ENCODE assay signal across 5 worm cellular contexts in the genomic region with DNA sequence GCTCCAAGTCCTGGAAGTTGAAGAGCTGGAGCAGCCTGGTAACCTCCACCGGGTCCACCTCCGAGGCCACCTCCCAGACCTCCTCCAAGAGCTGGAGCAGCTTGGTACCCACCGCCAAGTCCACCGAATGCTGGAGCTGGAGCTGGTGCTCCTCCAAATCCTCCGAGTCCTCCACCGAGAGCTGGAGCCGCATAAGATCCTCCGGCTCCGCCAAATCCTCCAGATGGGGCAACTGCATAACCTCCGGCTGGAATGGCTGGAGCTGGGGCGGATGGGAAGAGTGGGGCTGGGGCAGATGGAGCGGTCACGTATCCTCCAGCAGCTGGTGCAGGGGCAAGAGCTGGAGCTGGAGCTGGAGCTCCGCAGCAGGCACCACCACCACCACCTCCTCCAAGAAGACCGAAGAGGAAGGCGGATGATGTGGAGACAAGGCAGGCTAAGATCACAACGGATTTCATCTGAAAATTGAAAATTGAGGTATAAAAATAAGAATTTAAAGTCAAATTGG.
A peak's percentile ranks its signal among the peaks of the same experiment; 100 is the strongest.
TF ChIP-seq lines count a peak whose summit lies in the region.

A gene (minus strand): TSS at position 458 of the 508 bp plus-strand sequence.

TF ChIP-seq in whole organism, L1 larva, 84 proteins besides CTCF, POLR2A, EP300 and RAD21:
- TF ChIP-seq vab-15 (tag; optimal IDR thresholded peaks at IDR 0.05; lab: Kevin White, UChicago) (no peak), ceh-8 (GFP tag; optimal IDR thresholded peaks at IDR 0.05; lab: Kevin White, UChicago) (peak; percentile 25), ztf-4 (tag; optimal IDR thresholded peaks at IDR 0.05; lab: Kevin White, UChicago) (no peak), unc-86 (tag; optimal IDR thresholded peaks at IDR 0.05; lab: Kevin White, UChicago) (no peak), hpl-2 (GFP tag; optimal IDR thresholded peaks at IDR 0.05; lab: Kevin White, UChicago) (no peak), nhr-76 (tag; optimal IDR thresholded peaks at IDR 0.05; lab: Kevin White, UChicago) (no peak)

TF ChIP-seq in whole organism, L2 larva, 48 proteins besides CTCF, POLR2A, EP300 and RAD21:
- no peak for TF ChIP-seq zag-1 (tag; optimal IDR thresholded peaks at IDR 0.05; lab: Kevin White, UChicago)
- no peak for TF ChIP-seq sma-3 (GFP tag; optimal IDR thresholded peaks at IDR 0.05; lab: Kevin White, UChicago)
- peak; percentile 2 for TF ChIP-seq Y55F3AM.14 (GFP tag; optimal IDR thresholded peaks at IDR 0.05; lab: Kevin White, UChicago)
- TF ChIP-seq nhr-129 (tag; optimal IDR thresholded peaks at IDR 0.05; lab: Kevin White, UChicago), result no peak
- no peak for TF ChIP-seq alr-1 (tag; optimal IDR thresholded peaks at IDR 0.05; lab: Kevin White, UChicago)
- no peak for TF ChIP-seq aly-2 (tag; optimal IDR thresholded peaks at IDR 0.05; lab: Kevin White, UChicago)

TF ChIP-seq in whole organism, L4 larva, 104 proteins besides CTCF, POLR2A, EP300 and RAD21:
- TF ChIP-seq set-16 (GFP tag; IDR thresholded peaks at IDR 0.05; lab: Robert Waterston, UW) (peak; percentile 97), madf-5 (GFP tag; IDR thresholded peaks at IDR 0.05; lab: Robert Waterston, UW) (0 out of 4 replicates have a peak, but pooled peaks of 1 of the 2 experiments have one; percentile 40), mdl-1 (tag; optimal IDR thresholded peaks at IDR 0.05; lab: Kevin White, UChicago) (no peak), spr-1 (tag; optimal IDR thresholded peaks at IDR 0.05; lab: Kevin White, UChicago) (peak; percentile 9), aha-1 (tag; lab: Kevin White, UChicago) (peak; percentile 56)

TF ChIP-seq in whole organism, late embryonic, 69 proteins besides CTCF, POLR2A, EP300 and RAD21:
- TF ChIP-seq T23F11.4 (GFP tag; optimal IDR thresholded peaks at IDR 0.05; lab: Kevin White, UChicago) (peak; percentile 4), sox-4 (tag; optimal IDR thresholded peaks at IDR 0.05; lab: Kevin White, UChicago) (no peak), pat-9 (tag; optimal IDR thresholded peaks at IDR 0.05; lab: Kevin White, UChicago) (no peak), elt-4 (tag; optimal IDR thresholded peaks at IDR 0.05; lab: Kevin White, UChicago) (peak; percentile 63)

TF ChIP-seq in whole organism, young adult, 124 proteins besides CTCF, POLR2A, EP300 and RAD21:
- TF ChIP-seq egrh-3 (GFP tag; IDR thresholded peaks at IDR 0.05; lab: Robert Waterston, UW) (peak; percentile 96), madf-3 (GFP tag; IDR thresholded peaks at IDR 0.05; lab: Robert Waterston, UW) (no peak), hsf-1 (GFP tag; IDR thresholded peaks at IDR 0.05; lab: Robert Waterston, UW) (no peak), fkh-3 (tag; optimal IDR thresholded peaks at IDR 0.05; lab: Kevin White, UChicago) (peak; percentile 13), C06A6.2 (GFP tag; conservative IDR thresholded peaks at IDR 0.05; lab: Robert Waterston, UW) (no peak), bed-1 (GFP tag; IDR thresholded peaks at IDR 0.05; lab: Robert Waterston, UW) (0 out of 2 replicates have a peak, but pooled peaks have one; percentile 28), unc-62 (GFP tag; optimal IDR thresholded peaks at IDR 0.05; lab: Kevin White, UChicago) (no peak)
TF ChIP-seq in whole organism, young adult: peak in this region for 3.
